Worm (Caenorhabditis elegans) whole organism, young adult: ENCODE results near the gene flp-18.
A peak's percentile ranks its signal among the peaks of the same experiment; 100 is the strongest.

Experiments
- B0261.1 ChIP-seq: sonication (generic microtip); optimal IDR thresholded peaks from 2 replicates; lab custom pipeline; 2016; ENCODE audit warnings: mild to moderate bottlenecking, missing genetic modification characterization, moderate library complexity, missing compliant biosample characterization
- D2030.7 ChIP-seq: fragments of 200-800 bp; sonication (Bioruptor generic); IDR thresholded peaks from 2 replicates; pipeline ENCODE4 v1.3.6; 2022; ENCODE audit warnings: missing genetic modification reagents, missing genetic modification characterization, missing compliant biosample characterization
- F22D6.2 ChIP-seq: sonication (generic microtip); optimal IDR thresholded peaks from 2 replicates; lab custom pipeline; 2016; ENCODE audit warnings: mild to moderate bottlenecking, missing genetic modification characterization, missing compliant biosample characterization
- F33H1.4 ChIP-seq: fragments of 200-800 bp; sonication (Bioruptor generic); IDR thresholded peaks from 2 replicates; pipeline ENCODE4 v1.3.6; 2022; ENCODE audit warnings: missing genetic modification reagents, missing genetic modification characterization, missing compliant biosample characterization
- F37B4.10 ChIP-seq: fragments of 200-800 bp; sonication (Bioruptor generic); IDR thresholded peaks from 2 replicates; pipeline ENCODE4 v1.3.6; 2022; ENCODE audit warnings: missing genetic modification characterization, missing compliant biosample characterization
- F39B2.1 ChIP-seq: fragments of 200-800 bp; sonication (Bioruptor generic); IDR thresholded peaks from 2 replicates; pipeline ENCODE4 v1.3.6; 2022; ENCODE audit warnings: missing genetic modification reagents, missing genetic modification characterization, missing compliant biosample characterization
- F52B5.7 ChIP-seq: sonication (generic microtip); optimal IDR thresholded peaks from 2 replicates; lab custom pipeline; 2016; ENCODE audit warnings: mild to moderate bottlenecking, missing genetic modification characterization, missing compliant biosample characterization
- K11D2.4 ChIP-seq: fragments of 200-800 bp; sonication (Bioruptor generic); IDR thresholded peaks from 2 replicates; pipeline ENCODE4 v1.3.6; 2022; ENCODE audit warnings: missing genetic modification reagents, missing genetic modification characterization, missing compliant biosample characterization
- K12H6.12 ChIP-seq: fragments of 200-800 bp; sonication (Bioruptor generic); optimal IDR thresholded peaks from 2 replicates; lab custom pipeline; 2018; ENCODE audit warnings: mild to moderate bottlenecking, missing genetic modification characterization, missing compliant biosample characterization
- Y95B8A.8 ChIP-seq: fragments of 200-800 bp; sonication (Bioruptor generic); IDR thresholded peaks from 2 replicates; pipeline ENCODE4 v1.3.6; 2022; ENCODE audit warnings: missing genetic modification reagents, missing genetic modification characterization, missing compliant biosample characterization
- ZK185.1 ChIP-seq: sonication (generic microtip); optimal IDR thresholded peaks from 2 replicates; lab custom pipeline; 2016; ENCODE audit warnings: mild to moderate bottlenecking, missing genetic modification characterization, missing compliant biosample characterization; ENCODE audit not compliant: poor library complexity, severe bottlenecking
- akir-1 ChIP-seq: fragments of 200-800 bp; sonication (Bioruptor generic); optimal IDR thresholded peaks from 2 replicates; lab custom pipeline; 2018; ENCODE audit warnings: mild to moderate bottlenecking, missing genetic modification characterization, moderate library complexity, missing compliant biosample characterization
- ceh-100 ChIP-seq: fragments of 200-800 bp; sonication (Bioruptor generic); IDR thresholded peaks from 2 replicates; pipeline ENCODE4 v1.3.6; 2022; ENCODE audit warnings: missing genetic modification reagents, missing genetic modification characterization, missing compliant biosample characterization
- ceh-79 ChIP-seq: sonication (generic microtip); optimal IDR thresholded peaks from 2 replicates; lab custom pipeline; 2017; ENCODE audit warnings: mild to moderate bottlenecking, missing genetic modification characterization, missing compliant biosample characterization
- dox-1 ChIP-seq: fragments of 200-800 bp; sonication (Bioruptor generic); IDR thresholded peaks from 2 replicates; pipeline ENCODE4 v1.3.6; 2022; ENCODE audit warnings: missing genetic modification reagents, missing genetic modification characterization, missing compliant biosample characterization
- dpff-1 ChIP-seq: sonication (generic microtip); optimal IDR thresholded peaks from 2 replicates; lab custom pipeline; 2017; ENCODE audit warnings: mild to moderate bottlenecking, missing genetic modification characterization, missing compliant biosample characterization
- egl-44 ChIP-seq: fragments of 200-800 bp; sonication (Bioruptor generic); IDR thresholded peaks from 2 replicates; pipeline ENCODE4 v1.3.6; 2022; ENCODE audit warnings: missing genetic modification reagents, missing genetic modification characterization, missing compliant biosample characterization
- fkh-3 ChIP-seq: sonication (generic microtip); optimal IDR thresholded peaks from 2 replicates; lab custom pipeline; 2016; ENCODE audit warnings: mild to moderate bottlenecking, missing genetic modification characterization, missing compliant biosample characterization
- gei-17 ChIP-seq: fragments of 200-800 bp; sonication (Bioruptor generic); optimal IDR thresholded peaks from 2 replicates; lab custom pipeline; 2018; ENCODE audit warnings: mild to moderate bottlenecking, missing genetic modification characterization, missing compliant biosample characterization
- hlh-12 ChIP-seq: sonication (generic microtip); optimal IDR thresholded peaks from 2 replicates; lab custom pipeline; 2016; ENCODE audit warnings: missing genetic modification characterization, missing compliant biosample characterization
- hrde-1 ChIP-seq: sonication (generic microtip); optimal IDR thresholded peaks from 2 replicates; lab custom pipeline; 2016; ENCODE audit warnings: missing genetic modification characterization, mild to moderate bottlenecking, missing compliant biosample characterization, moderate library complexity, missing genotype, missing genetic modification reagents, borderline replicate concordance
- hsf-1 ChIP-seq: fragments of 200-800 bp; sonication (Bioruptor generic); IDR thresholded peaks from 2 replicates; pipeline ENCODE4 v1.3.6; 2022; ENCODE audit warnings: missing genetic modification reagents, missing genetic modification characterization, missing compliant biosample characterization
- lag-1 ChIP-seq: fragments of 200-800 bp; sonication (Bioruptor generic); IDR thresholded peaks from 2 replicates; pipeline ENCODE4 v1.3.6; 2022; ENCODE audit warnings: missing genetic modification reagents, missing genetic modification characterization, missing compliant biosample characterization
- let-526 ChIP-seq: fragments of 200-800 bp; sonication (Bioruptor generic); IDR thresholded peaks from 2 replicates; pipeline ENCODE4 v1.3.6; 2022; ENCODE audit warnings: missing genetic modification reagents, missing genetic modification characterization, missing compliant biosample characterization
- lin-54 ChIP-seq: fragments of 200-800 bp; sonication (Bioruptor generic); optimal IDR thresholded peaks from 2 replicates; lab custom pipeline; 2018; ENCODE audit warnings: mild to moderate bottlenecking, missing genetic modification characterization, missing compliant biosample characterization
- madf-3 ChIP-seq: fragments of 200-800 bp; sonication (Bioruptor generic); IDR thresholded peaks from 2 replicates; pipeline ENCODE4 v1.3.6; 2022; ENCODE audit warnings: missing genetic modification reagents, missing genetic modification characterization, missing compliant biosample characterization
- madf-8 ChIP-seq: fragments of 200-800 bp; sonication (Bioruptor generic); conservative IDR thresholded peaks from 2 replicates; pipeline ENCODE4 v1.3.6; 2022; ENCODE audit warnings: missing genetic modification reagents, missing genetic modification characterization, missing compliant biosample characterization
- mcd-1 ChIP-seq: fragments of 200-800 bp; sonication (Bioruptor generic); IDR thresholded peaks from 2 replicates; pipeline ENCODE4 v1.3.6; 2022; ENCODE audit warnings: missing genetic modification reagents, missing genetic modification characterization, missing compliant biosample characterization
- mel-28 ChIP-seq: sonication (generic microtip); optimal IDR thresholded peaks from 2 replicates; lab custom pipeline; 2016; ENCODE audit warnings: borderline replicate concordance, mild to moderate bottlenecking, missing genetic modification characterization, missing compliant biosample characterization
- nfya-1 ChIP-seq: sonication (generic microtip); optimal IDR thresholded peaks from 2 replicates; lab custom pipeline; 2017; ENCODE audit warnings: antibody characterized with exemption, missing compliant biosample characterization, missing genetic modification characterization, borderline replicate concordance; ENCODE audit not compliant: insufficient read depth
- nfyb-1 ChIP-seq: fragments of 200-800 bp; sonication (Bioruptor generic); IDR thresholded peaks from 2 replicates; pipeline ENCODE4 v1.3.6; 2022; ENCODE audit warnings: missing genetic modification reagents, missing genetic modification characterization, missing compliant biosample characterization
- nhr-27 ChIP-seq: fragments of 200-800 bp; sonication (Bioruptor generic); optimal IDR thresholded peaks from 2 replicates; lab custom pipeline; 2018; ENCODE audit warnings: mild to moderate bottlenecking, missing genetic modification characterization, moderate library complexity, missing compliant biosample characterization
- nhr-80 ChIP-seq: sonication (generic microtip); optimal IDR thresholded peaks from 2 replicates; lab custom pipeline; 2016; ENCODE audit warnings: missing genetic modification characterization, missing compliant biosample characterization
- pbrm-1 ChIP-seq: fragments of 200-800 bp; sonication (Bioruptor generic); IDR thresholded peaks from 2 replicates; pipeline ENCODE4 v1.3.6; 2022; ENCODE audit warnings: missing genetic modification reagents, missing genetic modification characterization, missing compliant biosample characterization
- rpc-1 ChIP-seq, 2 experiments: fragments of 150-350 bp in 1 of 2; sonication (generic microtip) in 1 of 2; optimal IDR thresholded peaks; 2 replicates each; lab custom pipeline; 2014 to 2018; ENCODE audit warnings: missing biosample characterization in 1 of 2, missing genetic modification characterization in 1 of 2, missing genetic modification reagents in 1 of 2, missing genotype in 1 of 2
- snpc-1.1 ChIP-seq: sonication (generic microtip); optimal IDR thresholded peaks from 2 replicates; lab custom pipeline; 2017; ENCODE audit warnings: missing genetic modification characterization, mild to moderate bottlenecking, missing compliant biosample characterization, antibody characterized with exemption, moderate library complexity, missing genotype, missing genetic modification reagents; ENCODE audit not compliant: insufficient read depth
- snpc-1.3 ChIP-seq: sonication (generic microtip); optimal IDR thresholded peaks from 2 replicates; lab custom pipeline; 2017; ENCODE audit warnings: missing genetic modification characterization, mild to moderate bottlenecking, missing compliant biosample characterization, antibody characterized with exemption, moderate library complexity, missing genotype, missing genetic modification reagents; ENCODE audit not compliant: insufficient read depth
- snpc-3.4 ChIP-seq: sonication (generic microtip); optimal IDR thresholded peaks from 2 replicates; lab custom pipeline; 2017; ENCODE audit warnings: missing genetic modification characterization, mild to moderate bottlenecking, missing compliant biosample characterization, antibody characterized with exemption, moderate library complexity, missing genotype, missing genetic modification reagents
- somi-1 ChIP-seq: fragments of 200-800 bp; sonication (Bioruptor generic); optimal IDR thresholded peaks from 2 replicates; lab custom pipeline; 2018; ENCODE audit warnings: mild to moderate bottlenecking, missing genetic modification characterization, missing compliant biosample characterization
- sptf-2 ChIP-seq: fragments of 200-800 bp; sonication (Bioruptor generic); optimal IDR thresholded peaks from 2 replicates; lab custom pipeline; 2018; ENCODE audit warnings: mild to moderate bottlenecking, missing genetic modification characterization, missing compliant biosample characterization
- tbx-9 ChIP-seq: sonication (generic microtip); optimal IDR thresholded peaks from 2 replicates; lab custom pipeline; 2016; ENCODE audit warnings: borderline replicate concordance, missing genetic modification characterization, inconsistent platforms, missing compliant biosample characterization
- unc-130 ChIP-seq: sonication (generic microtip); optimal IDR thresholded peaks from 2 replicates; lab custom pipeline; 2016; ENCODE audit warnings: missing genetic modification reagents, missing genetic modification characterization, missing compliant biosample characterization
- unc-62 ChIP-seq: fragments of 150-350 bp; optimal IDR thresholded peaks from 2 replicates; lab custom pipeline; 2014; ENCODE audit warnings: missing biosample characterization, missing genetic modification reagents, missing genetic modification characterization
- zim-3 ChIP-seq: sonication (generic microtip); optimal IDR thresholded peaks from 2 replicates; lab custom pipeline; 2017; ENCODE audit warnings: mild to moderate bottlenecking, missing genetic modification characterization, moderate library complexity, missing compliant biosample characterization
- ztf-26 ChIP-seq: sonication (generic microtip); optimal IDR thresholded peaks from 2 replicates; lab custom pipeline; 2017; ENCODE audit warnings: missing genetic modification characterization, missing compliant biosample characterization
- ztf-28 ChIP-seq: fragments of 200-800 bp; sonication (Bioruptor generic); IDR thresholded peaks from 2 replicates; pipeline ENCODE4 v1.3.6; 2022; ENCODE audit warnings: missing genetic modification reagents, missing genetic modification characterization, missing compliant biosample characterization
- ztf-6 ChIP-seq: fragments of 200-800 bp; sonication (Bioruptor generic); IDR thresholded peaks from 2 replicates; pipeline ENCODE4 v1.3.6; 2022; ENCODE audit warnings: missing genetic modification reagents, missing genetic modification characterization, missing compliant biosample characterization

The flp-18 gene

DNA sequence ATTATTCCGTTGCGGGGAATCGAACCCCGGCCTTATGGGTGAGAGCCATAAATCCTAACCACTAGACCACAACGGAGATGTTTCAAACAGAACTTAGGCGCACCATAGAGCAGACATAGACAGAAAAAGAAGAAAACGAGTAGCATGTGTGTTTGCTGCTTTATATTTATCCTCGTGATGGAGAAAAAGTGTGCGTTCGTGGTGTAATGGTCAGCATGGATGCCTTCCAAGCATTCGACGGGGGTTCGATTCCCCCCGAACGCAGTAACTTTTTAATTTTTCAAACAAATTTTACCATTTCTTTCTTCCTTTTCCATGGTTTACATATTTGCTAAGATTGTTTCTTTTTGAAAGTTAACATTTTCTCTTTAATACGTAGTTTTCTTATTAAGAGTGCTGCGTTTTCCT is 17.6 kb upstream of the flp-18 start (continued):
- TF ChIP-seq ztf-6 (peak; percentile 97), F33H1.4 (GFP tag; lab: Robert Waterston, UW) (peak; percentile 32), madf-8 (0 out of 2 replicates have a peak, but pooled peaks have one; percentile 22), F37B4.10 (GFP tag; lab: Robert Waterston, UW) (no peak), hrde-1 (tag; lab: Kevin White, UChicago) (peak; percentile 77), dox-1 (GFP tag; lab: Robert Waterston, UW) (peak; percentile 96), gei-17 (GFP tag; lab: Kevin White, UChicago) (peak; percentile 91), F22D6.2 (tag; lab: Kevin White, UChicago) (peak; percentile 75), mel-28 (tag; lab: Kevin White, UChicago) (peak; percentile 86), mcd-1 (GFP tag; lab: Robert Waterston, UW) (peak; percentile 82), K12H6.12 (peak; percentile 83), ztf-28 (GFP tag; lab: Robert Waterston, UW) (peak; percentile 97), lin-54 (peak; percentile 84), ZK185.1 (tag; lab: Kevin White, UChicago) (peak; percentile 98), snpc-3.4 (peak; percentile 86), unc-62 (no peak), let-526 (GFP tag; lab: Robert Waterston, UW) (peak; percentile 95), pbrm-1 (GFP tag; lab: Robert Waterston, UW) (peak; percentile 96), D2030.7 (GFP tag; lab: Robert Waterston, UW) (peak; percentile 94), K11D2.4 (peak; percentile 95), hlh-12 (tag; lab: Kevin White, UChicago) (peak; percentile 88), Y95B8A.8 (GFP tag; lab: Robert Waterston, UW) (peak; percentile 89), nhr-27 (tag; lab: Kevin White, UChicago) (peak; percentile 95), ceh-100 (GFP tag; lab: Robert Waterston, UW) (peak; percentile 69), tbx-9 (peak; percentile 87), B0261.1 (peak; percentile 100), somi-1 (peak; percentile 93), snpc-1.1 (tag; lab: Kevin White, UChicago) (peak; percentile 84), zim-3 (tag; lab: Kevin White, UChicago) (peak; percentile 96), akir-1 (GFP tag; lab: Kevin White, UChicago) (peak; percentile 88), madf-3 (peak; percentile 86), lag-1 (GFP tag; lab: Robert Waterston, UW) (peak; percentile 94; the same call in 1 of the 2 replicates), nfya-1 (tag; lab: Kevin White, UChicago) (no peak), rpc-1 (optimal IDR thresholded peaks at IDR 0.05; lab: Kevin White, UChicago) (peak; percentile 100), rpc-1 (tag; optimal IDR thresholded peaks at IDR 0.05; lab: Kevin White, UChicago) (peak; percentile 100), F52B5.7 (peak; percentile 98), sptf-2 (GFP tag; lab: Kevin White, UChicago) (peak; percentile 80), ztf-26 (peak; percentile 93), F39B2.1 (0 out of 2 replicates have a peak, but pooled peaks have one; percentile 13), hsf-1 (GFP tag; lab: Robert Waterston, UW) (peak; percentile 68), nhr-80 (tag; lab: Kevin White, UChicago) (peak; percentile 54), snpc-1.3 (peak; percentile 95), egl-44 (GFP tag; lab: Robert Waterston, UW) (peak; percentile 97), ceh-79 (tag; lab: Kevin White, UChicago) (peak; percentile 98), nfyb-1 (GFP tag; lab: Robert Waterston, UW) (peak; percentile 98), fkh-3 (tag; lab: Kevin White, UChicago) (peak; percentile 97), unc-130 (GFP tag; lab: Kevin White, UChicago) (peak; percentile 56), dpff-1 (peak; percentile 77)
